Worm (Caenorhabditis elegans): Measurements from ENCODE around the gene F46H6.5.

- TF ChIP-seq ztf-25 (GFP tag; IDR thresholded peaks at IDR 0.05) (no peak), snpc-4 (GFP tag; optimal IDR thresholded peaks at IDR 0.05) (no peak), snpc-4 (tag; optimal IDR thresholded peaks at IDR 0.05) (no peak)
Observed at ce11 chrX:4457853-4458322, 34.1 kb downstream of the F46H6.5 start, which contains the start of gene aps-2.

Data from whole organism, young adult.